Worm (Caenorhabditis elegans) whole organism, L3 larva: ENCODE results near the gene cest-12.

Experiments used
- ZK546.5 ChIP-seq: sonication (generic microtip); optimal IDR thresholded peaks from 2 replicates; lab custom pipeline; 2017; ENCODE audit warnings: missing biosample characterization, missing genetic modification characterization
- egl-27 ChIP-seq: sonication (generic microtip); optimal IDR thresholded peaks from 4 replicates; lab custom pipeline; 2017; ENCODE audit warnings: missing biosample characterization, missing genetic modification reagents, missing genetic modification characterization
- snpc-4 ChIP-seq: fragments of 150-350 bp; optimal IDR thresholded peaks from 2 replicates; lab custom pipeline; 2014; ENCODE audit warnings: missing biosample characterization, missing genetic modification characterization
- ztf-11 ChIP-seq: fragments of 150-350 bp; optimal IDR thresholded peaks from 2 replicates; lab custom pipeline; 2014; ENCODE audit warnings: missing biosample characterization, missing genetic modification characterization

ce11 chrIII:12138235-12138634 is 30.9 kb upstream of the cest-12 start:
- no peak for TF ChIP-seq ZK546.5 (tag; lab: Kevin White, UChicago)
- no peak for TF ChIP-seq ztf-11 (tag; lab: Kevin White, UChicago)
- no peak for TF ChIP-seq snpc-4 (tag; lab: Kevin White, UChicago)
- TF ChIP-seq egl-27 (tag; lab: Kevin White, UChicago) = no peak
